Fruit fly (Drosophila melanogaster) whole organism, embryonic: Measurements from ENCODE around the gene Fas2.

Source experiments
- CG11093 ChIP-seq: fragments of 200-800 bp; sonication (Bioruptor generic); IDR thresholded peaks from 3 replicates; pipeline ENCODE4 v1.3.6; 2022; ENCODE audit warnings: missing biosample characterization, missing genetic modification characterization
- CG11456 ChIP-seq: fragments of 200-800 bp; sonication (Bioruptor generic); IDR thresholded peaks from 3 replicates; pipeline ENCODE4 v1.3.6; 2022; ENCODE audit warnings: missing biosample characterization, missing genetic modification characterization
- CG3838 ChIP-seq: fragments of 200-800 bp; sonication (Bioruptor generic); optimal IDR thresholded peaks from 3 replicates; lab custom pipeline; 2016; ENCODE audit warnings: missing biosample characterization, missing genetic modification characterization
- Drgx ChIP-seq: fragments of 200-800 bp; sonication (Bioruptor generic); IDR thresholded peaks from 2 replicates; pipeline ENCODE4 v1.3.6; 2022; ENCODE audit warnings: missing biosample characterization, missing genetic modification characterization
- E2f2 ChIP-seq: fragments of 200-800 bp; sonication (Bioruptor generic); IDR thresholded peaks from 2 replicates; pipeline ENCODE4 v1.3.6; 2022; ENCODE audit warnings: missing biosample characterization, missing genetic modification characterization
- MBD-R2 ChIP-seq: fragments of 200-800 bp; sonication (Bioruptor generic); IDR thresholded peaks from 2 replicates; pipeline ENCODE4 v1.3.6; 2022; ENCODE audit warnings: missing biosample characterization, missing genetic modification characterization
- MESR4 ChIP-seq: fragments of 200-800 bp; sonication (Bioruptor generic); optimal IDR thresholded peaks from 2 replicates; lab custom pipeline; 2018; ENCODE audit warnings: missing biosample characterization, mild to moderate bottlenecking, missing genetic modification characterization, moderate library complexity
- Mad ChIP-seq: fragments of 200-800 bp; sonication (Bioruptor generic); optimal IDR thresholded peaks from 2 replicates; lab custom pipeline; 2016; ENCODE audit warnings: missing biosample characterization, missing genetic modification characterization
- Rx ChIP-seq: fragments of 200-800 bp; sonication (Bioruptor generic); IDR thresholded peaks from 2 replicates; pipeline ENCODE4 v1.3.6; 2022; ENCODE audit warnings: missing biosample characterization, missing genetic modification characterization
- cg ChIP-seq: fragments of 200-800 bp; sonication (Bioruptor generic); optimal IDR thresholded peaks from 3 replicates; lab custom pipeline; 2019; ENCODE audit warnings: missing biosample characterization, mild to moderate bottlenecking, missing genetic modification characterization, moderate library complexity
- onecut ChIP-seq: fragments of 200-800 bp; sonication (Bioruptor generic); IDR thresholded peaks from 2 replicates; pipeline ENCODE4 v1.3.6; 2022; ENCODE audit warnings: missing biosample characterization, missing genetic modification characterization
- vnd ChIP-seq: fragments of 200-800 bp; sonication (Bioruptor generic); IDR thresholded peaks from 3 replicates; pipeline ENCODE4 v1.3.6; 2022; ENCODE audit warnings: missing biosample characterization, missing genetic modification characterization; ENCODE audit not compliant: partially characterized antibody

DNA sequence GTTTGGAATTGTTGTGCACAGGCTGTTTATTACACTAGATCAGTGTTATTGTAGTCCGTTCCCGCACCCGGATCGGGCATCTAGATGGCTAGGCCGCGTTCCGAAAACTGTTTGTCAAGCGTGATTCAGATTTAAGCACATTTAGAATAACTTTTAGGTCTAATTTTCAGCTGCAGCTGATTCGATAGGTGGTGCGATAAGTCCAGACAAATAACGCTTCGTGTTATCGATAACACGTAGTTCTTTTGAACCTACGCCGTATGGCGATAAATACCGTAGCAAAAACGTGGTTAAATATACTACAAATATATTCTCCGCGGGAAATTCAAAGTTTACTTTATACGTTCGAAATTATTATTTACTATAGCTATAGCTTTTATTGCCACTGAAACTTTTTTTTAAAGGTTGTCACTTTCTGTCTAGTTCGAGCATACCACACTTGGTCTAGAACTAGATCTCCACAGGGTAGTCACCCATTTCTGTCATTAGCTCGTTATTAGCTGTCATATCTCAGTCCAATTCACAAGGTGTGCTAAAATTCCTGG is 105.0 kb downstream of the Fas2 start, which contains the start of the genes Cmtr1 and CG15375:
- TF ChIP-seq cg (GFP tag; lab: Kevin White, UChicago) (no peak), Drgx (GFP tag; lab: Robert Waterston, UW) (no peak), vnd (GFP tag; lab: Robert Waterston, UW) (peak; percentile 71), CG11093 (GFP tag; lab: Robert Waterston, UW) (no peak), E2f2 (GFP tag; lab: Robert Waterston, UW) (peak; percentile 92), Mad (GFP tag; lab: Kevin White, UChicago) (no peak), onecut (GFP tag; lab: Robert Waterston, UW) (no peak), CG11456 (GFP tag; lab: Robert Waterston, UW) (no peak), MESR4 (GFP tag; lab: Kevin White, UChicago) (peak; percentile 69), Rx (GFP tag; lab: Robert Waterston, UW) (no peak), CG3838 (GFP tag; lab: Kevin White, UChicago) (no peak), MBD-R2 (GFP tag; lab: Robert Waterston, UW) (peak; percentile 63)
